Fruit fly (Drosophila melanogaster) whole organism, pupa: ENCODE measurements around the gene Gs1.

ENCODE experiments used
- CG12605 ChIP-seq: fragments of 200-800 bp; sonication (Bioruptor generic); IDR thresholded peaks from 2 replicates; pipeline ENCODE4 v1.3.6; 2022; ENCODE audit warnings: missing biosample characterization, missing genetic modification characterization
- CG14655 ChIP-seq: fragments of 200-800 bp; sonication (Bioruptor generic); optimal IDR thresholded peaks from 3 replicates; lab custom pipeline; 2017; ENCODE audit warnings: mild to moderate bottlenecking, missing biosample characterization, missing genetic modification reagents, missing genetic modification characterization
- CG17806 ChIP-seq: fragments of 200-800 bp; sonication (Bioruptor generic); optimal IDR thresholded peaks from 2 replicates; lab custom pipeline; 2018; ENCODE audit warnings: missing biosample characterization, mild to moderate bottlenecking, missing genetic modification characterization, moderate library complexity
- CG32121 ChIP-seq: fragments of 200-800 bp; sonication (Bioruptor generic); IDR thresholded peaks from 2 replicates; pipeline ENCODE4 v1.3.6; 2022; ENCODE audit warnings: missing biosample characterization, missing genetic modification characterization
- CG34367 ChIP-seq: fragments of 200-800 bp; sonication (Bioruptor generic); optimal IDR thresholded peaks from 2 replicates; lab custom pipeline; 2018; ENCODE audit warnings: missing biosample characterization, mild to moderate bottlenecking, missing genetic modification characterization
- CG8301 ChIP-seq: fragments of 200-800 bp; sonication (Bioruptor generic); optimal IDR thresholded peaks from 2 replicates; lab custom pipeline; 2018; ENCODE audit warnings: missing biosample characterization, mild to moderate bottlenecking, missing genetic modification characterization
- CG9948 ChIP-seq: fragments of 200-800 bp; sonication (Bioruptor generic); optimal IDR thresholded peaks from 2 replicates; lab custom pipeline; 2018; ENCODE audit warnings: missing biosample characterization, mild to moderate bottlenecking, missing genetic modification characterization, moderate library complexity
- Pif1A ChIP-seq: fragments of 200-800 bp; sonication (Bioruptor generic); optimal IDR thresholded peaks from 3 replicates; lab custom pipeline; 2016; ENCODE audit warnings: missing biosample characterization, missing genetic modification characterization
- Pif1B ChIP-seq: fragments of 200-800 bp; sonication (Bioruptor generic); optimal IDR thresholded peaks from 3 replicates; lab custom pipeline; 2016; ENCODE audit warnings: missing biosample characterization, missing genetic modification characterization

DNA sequence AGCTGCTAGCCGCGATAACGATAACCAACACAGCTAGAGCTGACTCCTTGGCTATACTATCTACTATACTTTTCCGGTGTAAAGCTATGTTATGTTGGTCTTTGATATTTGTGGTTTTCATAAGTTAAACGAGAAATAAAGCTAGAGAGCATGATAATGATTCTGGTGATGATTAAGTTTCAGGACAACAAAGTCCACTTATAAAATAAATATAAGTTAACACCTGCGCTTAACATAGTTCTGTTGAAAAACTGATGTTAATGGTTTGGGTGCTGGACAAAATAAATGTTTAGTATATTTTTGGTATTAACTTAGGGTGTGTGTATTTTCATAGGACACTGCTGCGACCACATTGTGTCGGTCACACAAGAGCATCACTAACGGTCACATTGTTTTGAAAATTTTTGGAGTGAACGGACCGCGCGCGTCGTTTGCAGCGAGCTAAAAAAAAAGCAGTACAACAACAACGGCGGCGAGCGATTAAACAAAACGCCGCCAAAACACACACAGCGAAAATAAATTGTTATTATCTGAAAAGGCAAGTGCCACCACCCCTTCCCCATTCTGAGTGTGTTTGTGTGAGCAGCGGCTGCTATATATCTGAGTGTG, 26.9 kb downstream of the Gs1 start, which contains the start of the genes CG33635 and spen:
- TF ChIP-seq CG17806 (tag; lab: Kevin White, UChicago): no peak
- no peak for TF ChIP-seq CG9948 (tag; lab: Kevin White, UChicago)
- TF ChIP-seq CG8301 (tag; lab: Kevin White, UChicago): no peak
- TF ChIP-seq Pif1A (GFP tag; lab: Kevin White, UChicago): no peak
- TF ChIP-seq CG32121 (GFP tag; lab: Robert Waterston, UW): no peak
- no peak for TF ChIP-seq CG12605
- no peak for TF ChIP-seq CG14655 (GFP tag; lab: Kevin White, UChicago)
- peak; percentile 54 for TF ChIP-seq Pif1B
- TF ChIP-seq CG34367: peak; percentile 14
